Worm (Caenorhabditis elegans) whole organism, L1 larva: ENCODE data around the gene ugt-9.

Experiments used
- grh-1 ChIP-seq: fragments of 200-800 bp; sonication (Bioruptor generic); IDR thresholded peaks from 2 replicates; pipeline ENCODE4 v1.3.6; 2022; ENCODE audit warnings: missing genetic modification reagents, missing genetic modification characterization, missing compliant biosample characterization
- lin-13 ChIP-seq: fragments of 150-350 bp; optimal IDR thresholded peaks from 2 replicates; lab custom pipeline; 2014; ENCODE audit warnings: missing biosample characterization, missing genetic modification reagents, missing genetic modification characterization
- lsy-2 ChIP-seq, 2 experiments: fragments of 150-350 bp; optimal IDR thresholded peaks; 2 replicates each; lab custom pipeline; 2014; ENCODE audit warnings: missing biosample characterization in 2 of 2, missing genetic modification characterization in 2 of 2
- mep-1 ChIP-seq: fragments of 150-350 bp; optimal IDR thresholded peaks from 2 replicates; lab custom pipeline; 2014; ENCODE audit warnings: missing biosample characterization, missing genetic modification characterization
- nhr-11 ChIP-seq: fragments of 150-350 bp; optimal IDR thresholded peaks from 2 replicates; lab custom pipeline; 2014; ENCODE audit warnings: missing biosample characterization, missing genetic modification characterization
- nhr-237 ChIP-seq: fragments of 150-350 bp; optimal IDR thresholded peaks from 2 replicates; lab custom pipeline; 2014; ENCODE audit warnings: missing biosample characterization, missing genetic modification characterization
- nhr-76 ChIP-seq: sonication (generic microtip); optimal IDR thresholded peaks from 2 replicates; lab custom pipeline; 2017; ENCODE audit warnings: missing biosample characterization, missing genetic modification characterization
- pag-3 ChIP-seq: sonication (generic microtip); optimal IDR thresholded peaks from 2 replicates; lab custom pipeline; 2017; ENCODE audit warnings: missing genetic modification characterization, mild to moderate bottlenecking, missing compliant biosample characterization, antibody characterized with exemption, borderline replicate concordance; ENCODE audit not compliant: insufficient read depth
- xbp-1 ChIP-seq: sonication (generic microtip); optimal IDR thresholded peaks from 2 replicates; lab custom pipeline; 2016; ENCODE audit warnings: missing genetic modification characterization, missing compliant biosample characterization
- ztf-11 ChIP-seq, 2 experiments: sonication (generic microtip); optimal IDR thresholded peaks; 2 replicates each; lab custom pipeline; 2016 to 2017; ENCODE audit warnings: missing genetic modification characterization in 2 of 2, missing biosample characterization in 1 of 2, missing compliant biosample characterization in 1 of 2

DNA sequence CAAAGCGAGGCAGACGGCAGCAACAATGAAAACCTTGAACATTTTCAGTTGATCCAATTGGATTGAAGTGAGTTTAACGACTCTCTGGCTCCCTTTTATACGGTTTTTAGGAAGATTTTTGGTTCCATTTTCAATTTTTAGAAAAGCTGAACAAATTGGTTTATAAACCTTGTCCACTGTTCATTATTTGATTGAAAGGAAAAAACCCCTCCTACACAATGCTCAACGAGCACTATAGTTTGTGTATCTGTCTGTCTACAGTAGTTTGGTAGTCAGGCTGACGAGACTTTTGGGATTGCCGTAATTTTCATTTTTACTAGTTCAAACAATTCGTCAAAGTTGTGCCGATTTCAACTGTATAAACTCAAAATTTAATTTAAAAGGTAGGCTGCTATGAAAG is 16.6 kb upstream of the ugt-9 start, which contains the start of gene T19H12.15:
- TF ChIP-seq mep-1 (tag; lab: Kevin White, UChicago) (no peak), ztf-11 (tag; optimal IDR thresholded peaks at IDR 0.05; lab: Kevin White, UChicago) (no peak), grh-1 (GFP tag; lab: Robert Waterston, UW) (no peak), nhr-237 (tag; lab: Kevin White, UChicago) (no peak), nhr-76 (tag; lab: Kevin White, UChicago) (no peak), lin-13 (GFP tag; lab: Kevin White, UChicago) (no peak), xbp-1 (tag; lab: Kevin White, UChicago) (no peak), pag-3 (tag; lab: Kevin White, UChicago) (no peak), nhr-11 (tag; lab: Kevin White, UChicago) (no peak), lsy-2 (tag; optimal IDR thresholded peaks at IDR 0.05; lab: Kevin White, UChicago) (no peak)
